Worm (Caenorhabditis elegans): Measurements from ENCODE around the gene T16G12.1.

DNA sequence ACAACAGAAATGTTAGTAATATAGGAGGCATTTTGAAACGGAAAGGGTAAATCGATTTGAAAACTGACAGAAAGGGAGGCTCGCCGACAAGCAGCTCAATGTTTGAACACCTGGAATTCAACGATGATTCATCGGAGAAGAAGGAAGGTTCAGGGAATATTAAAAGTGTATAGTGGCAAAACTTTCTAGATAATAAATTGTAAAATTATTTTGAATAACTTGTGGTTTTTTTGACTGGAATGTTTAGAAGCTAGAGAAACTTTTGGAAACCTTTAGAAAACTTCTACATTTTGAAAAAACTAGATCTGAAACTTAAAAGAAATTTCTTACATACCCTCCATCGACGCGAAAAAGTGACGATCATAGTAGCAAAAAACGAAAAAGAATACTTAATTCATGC, 51.8 kb downstream of the T16G12.1 start, which contains the start of gene pqn-8:
- TF ChIP-seq unc-62 (GFP tag; optimal IDR thresholded peaks at IDR 0.05) (no peak), ztf-11 (tag; optimal IDR thresholded peaks at IDR 0.05) (no peak), elt-1 (tag; optimal IDR thresholded peaks at IDR 0.05; ENCODE audit: borderline replicate concordance, insufficient read depth) (no peak), ces-1 (GFP tag; optimal IDR thresholded peaks at IDR 0.05) (no peak), mep-1 (tag; optimal IDR thresholded peaks at IDR 0.05) (no peak)
